Worm (Caenorhabditis elegans): Measurements from ENCODE around the gene nuc-1.
A peak's percentile ranks its signal among the peaks of the same experiment; 100 is the strongest.

nuc-1 gene

DNA sequence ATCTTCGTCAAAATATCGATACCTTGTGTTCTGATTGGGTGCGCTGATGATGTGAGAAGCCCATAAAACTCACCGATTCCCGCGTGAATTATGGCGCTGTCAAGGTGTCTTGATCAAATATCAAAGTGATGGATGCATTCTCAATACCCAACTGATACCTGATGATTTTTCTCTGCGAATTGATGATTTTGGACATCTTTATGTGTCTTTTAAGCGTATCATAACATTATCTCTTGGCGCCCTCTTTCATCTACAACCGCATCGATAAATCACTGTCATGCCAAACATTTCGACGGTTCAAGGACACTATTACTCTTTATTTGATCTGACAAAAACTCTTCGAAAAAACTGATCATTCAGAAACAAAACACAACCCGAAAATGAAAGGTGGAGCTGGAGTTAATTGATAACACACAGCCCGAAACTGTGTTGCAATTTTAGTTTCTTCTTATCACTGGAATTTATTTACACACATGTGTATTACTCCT lies 7.6 kb downstream of the nuc-1 start (continued):
- TF ChIP-seq nhr-90 (tag; optimal IDR thresholded peaks at IDR 0.05; ENCODE audit: poor library complexity) (peak; percentile 57), nhr-11 (tag; optimal IDR thresholded peaks at IDR 0.05) (no peak), nhr-85 (tag) (peak; percentile 97), C34B4.2 (tag; optimal IDR thresholded peaks at IDR 0.05) (no peak), swsn-7 (tag; optimal IDR thresholded peaks at IDR 0.05) (no peak), nhr-19 (GFP tag; conservative IDR thresholded peaks at IDR 0.05) (peak; percentile 36)

DNA sequence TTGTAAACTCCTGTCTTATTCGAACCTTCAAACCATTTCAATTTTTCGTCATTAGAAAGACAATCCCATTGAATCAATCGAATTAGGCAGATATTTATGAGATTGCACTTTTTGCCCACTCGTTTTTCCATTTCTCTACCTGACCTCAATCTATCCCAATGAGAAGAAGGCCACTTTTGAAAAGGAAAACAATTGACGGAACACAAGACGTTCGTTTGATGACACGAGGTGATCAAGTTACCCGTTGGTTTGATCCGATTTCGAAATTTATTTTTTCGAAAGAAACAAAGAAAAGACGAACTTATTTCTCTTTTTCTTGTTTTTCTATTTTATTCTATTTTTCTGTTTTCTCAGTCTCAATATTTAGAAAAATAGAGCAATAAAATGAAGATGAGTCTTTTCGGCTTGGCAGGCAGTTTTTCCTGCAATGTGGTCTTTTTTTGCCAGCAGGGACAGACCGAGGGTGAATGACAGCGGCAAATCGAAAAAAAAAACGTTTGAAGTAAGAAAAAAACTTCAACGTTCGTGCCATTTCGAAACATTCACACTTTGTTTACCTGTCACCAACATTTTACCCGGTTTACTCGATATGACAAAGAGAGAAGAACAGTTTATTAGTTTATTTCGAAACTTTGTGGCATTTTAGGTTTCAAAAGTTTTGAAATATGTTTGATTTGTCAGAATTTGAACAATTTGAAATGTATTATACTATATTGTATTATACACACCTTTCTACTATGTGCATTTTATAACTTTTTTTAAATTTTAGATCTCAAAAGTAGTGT lies 8.5 kb downstream of the nuc-1 start:
- TF ChIP-seq zip-4 (GFP tag; optimal IDR thresholded peaks at IDR 0.05) (no peak), egl-13 (tag; optimal IDR thresholded peaks at IDR 0.05) (no peak), tbx-2 (tag; optimal IDR thresholded peaks at IDR 0.05) (no peak), efl-1 (optimal IDR thresholded peaks at IDR 0.05) (no peak), efl-1 (GFP tag; optimal IDR thresholded peaks at IDR 0.05 in 1 of 2) (peak in 1 of 2 experiments; percentile 64), nhr-90 (tag; optimal IDR thresholded peaks at IDR 0.05; ENCODE audit: poor library complexity) (no peak), sptf-1 (tag; optimal IDR thresholded peaks at IDR 0.05) (no peak), pqm-1 (tag; optimal IDR thresholded peaks at IDR 0.05) (no peak), ceh-82 (tag; optimal IDR thresholded peaks at IDR 0.05) (no peak), pax-3 (tag; optimal IDR thresholded peaks at IDR 0.05) (no peak), nhr-47 (tag; optimal IDR thresholded peaks at IDR 0.05) (no peak), blmp-1 (tag; optimal IDR thresholded peaks at IDR 0.05) (peak; percentile 53), nhr-11 (tag; optimal IDR thresholded peaks at IDR 0.05) (no peak), ztf-11 (tag; optimal IDR thresholded peaks at IDR 0.05) (no peak), nhr-85 (tag) (peak; percentile 59), F16B12.6 (tag; optimal IDR thresholded peaks at IDR 0.05) (no peak)

DNA sequence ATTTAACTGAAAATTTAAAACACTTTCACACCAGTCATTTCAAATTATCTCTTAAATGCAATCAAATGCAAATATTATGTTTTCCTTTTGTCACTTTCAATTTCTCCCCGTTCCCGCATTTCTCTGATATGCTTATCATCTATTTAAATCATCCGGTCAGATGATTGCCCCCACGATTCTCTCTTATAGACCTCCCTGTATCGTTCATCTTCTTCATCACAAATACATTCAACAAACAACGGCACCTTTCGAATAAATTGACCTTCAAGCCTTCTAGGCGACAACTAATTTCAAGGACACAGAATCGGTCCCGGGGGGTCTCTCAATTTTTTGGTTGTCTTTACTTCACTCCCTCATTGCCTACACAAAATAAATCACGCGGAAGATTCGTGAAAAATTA lies 9.2 kb downstream of the nuc-1 start:
- peak; percentile 29 for TF ChIP-seq nhr-47 (tag; optimal IDR thresholded peaks at IDR 0.05)
- no peak for TF ChIP-seq efl-3 (GFP tag; optimal IDR thresholded peaks at IDR 0.05)
- peak in 1 of 2 experiments; percentile 26 for TF ChIP-seq mdl-1 (tag; optimal IDR thresholded peaks at IDR 0.05)
- no peak for TF ChIP-seq unc-30 (tag; optimal IDR thresholded peaks at IDR 0.05)
- no peak for TF ChIP-seq lin-39 (tag; optimal IDR thresholded peaks at IDR 0.05)
- no peak for TF ChIP-seq alr-1 (tag; optimal IDR thresholded peaks at IDR 0.05; ENCODE audit: borderline replicate concordance)
- no peak for TF ChIP-seq nhr-12 (tag; optimal IDR thresholded peaks at IDR 0.05)
- TF ChIP-seq snpc-4 (tag; optimal IDR thresholded peaks at IDR 0.05): no peak
- no peak for TF ChIP-seq nhr-28 (tag; optimal IDR thresholded peaks at IDR 0.05)
- TF ChIP-seq fos-1 (tag; optimal IDR thresholded peaks at IDR 0.05): no peak
- no peak for TF ChIP-seq aly-2 (tag; optimal IDR thresholded peaks at IDR 0.05)
- no peak for TF ChIP-seq hlh-4 (tag; optimal IDR thresholded peaks at IDR 0.05)
- TF ChIP-seq lsy-2 (tag; optimal IDR thresholded peaks at IDR 0.05): peak; percentile 10 to 18
- TF ChIP-seq xbp-1 (tag; optimal IDR thresholded peaks at IDR 0.05): peak; percentile 0
- no peak for TF ChIP-seq ces-1 (GFP tag; optimal IDR thresholded peaks at IDR 0.05)
- no peak for TF ChIP-seq hpl-2 (GFP tag; optimal IDR thresholded peaks at IDR 0.05)
- no peak for TF ChIP-seq unc-62 (GFP tag; optimal IDR thresholded peaks at IDR 0.05)
- TF ChIP-seq irx-1 (tag; optimal IDR thresholded peaks at IDR 0.05): peak; percentile 43
- no peak for TF ChIP-seq nhr-11 (tag; optimal IDR thresholded peaks at IDR 0.05)
- no peak for TF ChIP-seq pqm-1 (tag; optimal IDR thresholded peaks at IDR 0.05)
- peak; percentile 28; the same call in 1 of the 2 replicates for TF ChIP-seq grh-1 (GFP tag; IDR thresholded peaks at IDR 0.05)
- no peak for TF ChIP-seq egl-27 (tag; optimal IDR thresholded peaks at IDR 0.05)
- no peak for TF ChIP-seq Y116A8C.19 (tag; optimal IDR thresholded peaks at IDR 0.05; ENCODE audit: borderline replicate concordance)
- TF ChIP-seq nhr-85 (tag): peak; percentile 98
- no peak for TF ChIP-seq isw-1 (GFP tag; IDR thresholded peaks at IDR 0.05)
- no peak for TF ChIP-seq unc-86 (tag; optimal IDR thresholded peaks at IDR 0.05)
- no peak for TF ChIP-seq lir-3 (tag; optimal IDR thresholded peaks at IDR 0.05; ENCODE audit: poor library complexity)
- no peak for TF ChIP-seq zag-1 (tag; optimal IDR thresholded peaks at IDR 0.05)
- TF ChIP-seq fkh-4 (tag; optimal IDR thresholded peaks at IDR 0.05; ENCODE audit: borderline replicate concordance): no peak
- peak; percentile 11 to 54 for TF ChIP-seq lin-35 (GFP tag; optimal IDR thresholded peaks at IDR 0.05)
- no peak for TF ChIP-seq zip-4 (GFP tag; optimal IDR thresholded peaks at IDR 0.05)
- no peak for TF ChIP-seq nhr-237 (tag; optimal IDR thresholded peaks at IDR 0.05)
- peak; percentile 90 for TF ChIP-seq lin-14 (GFP tag; optimal IDR thresholded peaks at IDR 0.05)
- no peak for TF ChIP-seq ceh-90 (tag; optimal IDR thresholded peaks at IDR 0.05)
